Fruit fly (Drosophila melanogaster) whole organism, wandering third instar larva: ENCODE measurements around the gene Zip88E.

Source experiments
- Abd-B ChIP-seq: fragments of >200 bp; optimal IDR thresholded peaks from 2 replicates; lab custom pipeline; 2017; ENCODE audit warnings: missing biosample characterization, missing genetic modification characterization
- CG32264 ChIP-seq: fragments of 200-800 bp; sonication (Bioruptor generic); optimal IDR thresholded peaks from 2 replicates; lab custom pipeline; 2016; ENCODE audit warnings: missing biosample characterization, missing genetic modification characterization
- CG9705 ChIP-seq: fragments of 200-800 bp; sonication (Bioruptor generic); optimal IDR thresholded peaks from 2 replicates; lab custom pipeline; 2018; ENCODE audit warnings: missing biosample characterization, mild to moderate bottlenecking, missing genetic modification characterization
- CrebA ChIP-seq: fragments of 200-800 bp; sonication (Bioruptor generic); optimal IDR thresholded peaks from 2 replicates; lab custom pipeline; 2016; ENCODE audit warnings: missing biosample characterization, mild to moderate bottlenecking, missing genetic modification characterization, borderline replicate concordance
- Dfd ChIP-seq: fragments of >200 bp; optimal IDR thresholded peaks from 2 replicates; lab custom pipeline; 2017; ENCODE audit warnings: missing biosample characterization, missing genetic modification characterization
- Dif ChIP-seq: fragments of 200-275, 200-300 bp; sonication (Bioruptor generic); optimal IDR thresholded peaks from 2 replicates; lab custom pipeline; 2018; ENCODE audit warnings: missing biosample characterization, missing genetic modification characterization; ENCODE audit not compliant: partially characterized antibody
- GATAd ChIP-seq: sonication (Bioruptor generic); optimal IDR thresholded peaks from 2 replicates; lab custom pipeline; 2016; ENCODE audit warnings: missing biosample characterization, missing genetic modification characterization
- HLH106 ChIP-seq: fragments of 200-800 bp; optimal IDR thresholded peaks from 3 replicates; lab custom pipeline; 2019; ENCODE audit warnings: missing biosample characterization, mild to moderate bottlenecking, missing genetic modification characterization, moderate library complexity
- Hnf4 ChIP-seq: fragments of 200-800 bp; sonication (Bioruptor generic); optimal IDR thresholded peaks from 2 replicates; lab custom pipeline; 2016; ENCODE audit warnings: missing biosample characterization, mild to moderate bottlenecking, missing genetic modification characterization
- Hr78 ChIP-seq: fragments of >200 bp; optimal IDR thresholded peaks from 2 replicates; lab custom pipeline; 2017; ENCODE audit warnings: missing biosample characterization, missing genetic modification characterization
- Mio ChIP-seq: sonication (Bioruptor generic); optimal IDR thresholded peaks from 2 replicates; lab custom pipeline; 2016; ENCODE audit warnings: missing biosample characterization, missing genetic modification characterization
- Myc ChIP-seq: fragments of >200 bp; optimal IDR thresholded peaks from 2 replicates; lab custom pipeline; 2017
- N ChIP-seq: fragments of >200 bp; optimal IDR thresholded peaks from 2 replicates; lab custom pipeline; 2018; ENCODE audit warnings: missing biosample characterization, missing external identifiers, missing genetic modification characterization
- OdsH ChIP-seq: fragments of 200-800 bp; sonication (Bioruptor generic); optimal IDR thresholded peaks from 2 replicates; lab custom pipeline; 2016; ENCODE audit warnings: missing biosample characterization, mild to moderate bottlenecking, missing genetic modification characterization
- Vsx2 ChIP-seq: fragments of 200-300, 225-300 bp; sonication (Bioruptor generic); optimal IDR thresholded peaks from 2 replicates; lab custom pipeline; 2018; ENCODE audit warnings: missing biosample characterization, missing genetic modification characterization; ENCODE audit not compliant: partially characterized antibody
- br ChIP-seq: fragments of 200-800 bp; sonication (Bioruptor generic); optimal IDR thresholded peaks from 2 replicates; lab custom pipeline; 2016; ENCODE audit warnings: missing biosample characterization, missing genetic modification characterization
- dl ChIP-seq, 2 experiments: fragments of 175-275, 200-275 bp in 1 of 2; fragments of 200-275 bp in 1 of 2; sonication (Bioruptor generic); optimal IDR thresholded peaks; lab custom pipeline; 2018; ENCODE audit warnings: mild to moderate bottlenecking in 2 of 2, missing biosample characterization in 2 of 2, missing genetic modification characterization in 2 of 2, moderate library complexity in 2 of 2; ENCODE audit not compliant: partially characterized antibody in 2 of 2, insufficient read depth in 1 of 2
- dsf ChIP-seq: sonication (Bioruptor generic); optimal IDR thresholded peaks from 2 replicates; lab custom pipeline; 2016; ENCODE audit warnings: missing biosample characterization, missing genetic modification characterization, borderline replicate concordance
- ey ChIP-seq: fragments of 200-800 bp; sonication (Bioruptor generic); optimal IDR thresholded peaks from 2 replicates; lab custom pipeline; 2016; ENCODE audit warnings: missing biosample characterization, missing genetic modification characterization
- foxo ChIP-seq, 2 experiments: fragments of 200-800 bp; sonication (Bioruptor generic); optimal IDR thresholded peaks; 2 replicates in 1 of 2; 3 replicates in 1 of 2; lab custom pipeline; 2016 to 2017; ENCODE audit warnings: missing biosample characterization in 2 of 2, missing genetic modification characterization in 2 of 2
- fru ChIP-seq: fragments of 200-800 bp; sonication (Bioruptor generic); optimal IDR thresholded peaks from 3 replicates; lab custom pipeline; 2016; ENCODE audit warnings: missing biosample characterization, mild to moderate bottlenecking, missing genetic modification characterization
- h ChIP-seq: fragments of 200-800 bp; sonication (Bioruptor generic); optimal IDR thresholded peaks from 3 replicates; lab custom pipeline; 2016; ENCODE audit warnings: missing biosample characterization, mild to moderate bottlenecking, missing genetic modification characterization
- jim ChIP-seq: fragments of 175-275, 200-325 bp; sonication (Bioruptor generic); optimal IDR thresholded peaks from 2 replicates; lab custom pipeline; 2016; ENCODE audit warnings: missing biosample characterization, mild to moderate bottlenecking, missing genetic modification characterization
- lola ChIP-seq: fragments of >200 bp; optimal IDR thresholded peaks from 2 replicates; lab custom pipeline; 2017; ENCODE audit warnings: missing biosample characterization, missing genetic modification characterization
- pan ChIP-seq: fragments of >200 bp; optimal IDR thresholded peaks from 2 replicates; lab custom pipeline; 2017
- psq ChIP-seq: fragments of 200-800 bp; sonication (Bioruptor generic); optimal IDR thresholded peaks from 3 replicates; lab custom pipeline; 2017; ENCODE audit warnings: missing biosample characterization, mild to moderate bottlenecking, missing genetic modification characterization, moderate library complexity
- sage ChIP-seq: fragments of 200-800 bp; sonication (Bioruptor generic); optimal IDR thresholded peaks from 2 replicates; lab custom pipeline; 2016; ENCODE audit warnings: missing biosample characterization, mild to moderate bottlenecking, missing genetic modification characterization
- sv ChIP-seq: fragments of 200-800 bp; sonication (Bioruptor generic); optimal IDR thresholded peaks from 3 replicates; lab custom pipeline; 2016; ENCODE audit warnings: missing biosample characterization, missing genetic modification characterization
- tai ChIP-seq: sonication (Bioruptor generic); optimal IDR thresholded peaks from 2 replicates; lab custom pipeline; 2016; ENCODE audit warnings: missing biosample characterization, missing genetic modification characterization
- usp ChIP-seq: fragments of >200 bp; optimal IDR thresholded peaks from 2 replicates; lab custom pipeline; 2017; ENCODE audit warnings: missing biosample characterization, missing genetic modification characterization
- woc ChIP-seq: sonication (Bioruptor generic); optimal IDR thresholded peaks from 2 replicates; lab custom pipeline; 2016; ENCODE audit warnings: missing biosample characterization, mild to moderate bottlenecking, missing genetic modification characterization

The Zip88E gene

DNA sequence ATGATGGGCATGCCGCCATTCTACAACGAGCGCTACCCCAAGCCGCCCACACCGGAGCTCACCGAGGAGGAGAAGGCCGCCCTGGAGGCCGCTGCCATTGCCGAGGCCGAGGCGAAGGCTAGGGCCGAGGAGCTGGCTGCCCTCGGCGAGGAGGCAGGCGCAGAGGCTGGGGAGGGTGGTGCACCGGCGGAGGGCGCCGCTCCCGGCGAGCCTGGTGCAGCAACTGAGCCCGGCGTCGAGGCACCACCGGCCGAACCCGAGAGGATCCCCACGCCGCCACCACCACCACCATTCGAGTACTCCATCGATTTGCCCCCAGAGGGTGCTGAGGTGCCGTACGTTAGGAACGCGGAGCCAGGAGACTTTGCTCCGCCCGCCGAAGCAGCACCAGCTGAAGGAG lies 36.8 kb downstream of the Zip88E start:
- TF ChIP-seq Dfd (GFP tag; lab: Kevin White, UChicago) (peak; percentile 96), Mio (no peak)

DNA sequence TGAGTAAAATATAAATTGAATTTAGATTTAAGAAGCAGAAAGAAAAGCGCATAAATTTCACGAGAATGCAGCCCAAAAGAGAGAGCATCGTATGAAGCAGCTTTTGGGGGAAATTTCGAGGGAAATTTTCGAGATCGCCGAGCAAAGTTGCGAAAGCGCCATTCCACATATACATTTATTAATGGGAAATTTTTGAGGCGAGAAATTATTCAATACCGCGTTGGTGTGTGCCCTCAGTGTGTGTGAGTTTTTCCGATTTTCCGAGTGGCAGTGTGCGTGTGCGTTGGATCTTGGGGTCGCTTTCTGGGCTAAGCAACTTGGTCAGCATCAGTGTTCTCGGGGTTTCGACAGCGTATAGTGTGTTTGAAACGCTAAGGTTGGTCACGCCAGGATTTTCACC lies 41.5 kb downstream of the Zip88E start, which contains the start of gene Tm2:
Gene Tm2, plus strand, starts transcription at position 270 of the 400 bp plus-strand sequence.
- TF ChIP-seq Vsx2 (GFP tag; lab: Kevin White, UChicago) (no peak), dsf (GFP tag; lab: Kevin White, UChicago) (no peak), N (GFP tag; lab: Kevin White, UChicago) (no peak), sv (GFP tag; lab: Kevin White, UChicago) (no peak), CG9705 (no peak), jim (GFP tag; lab: Kevin White, UChicago) (no peak), tai (no peak), Dfd (GFP tag; lab: Kevin White, UChicago) (no peak), h (GFP tag; lab: Kevin White, UChicago) (no peak), psq (GFP tag; lab: Kevin White, UChicago) (no peak), Hr78 (GFP tag; lab: Kevin White, UChicago) (no peak), lola (GFP tag; lab: Kevin White, UChicago) (no peak), dl (GFP tag; optimal IDR thresholded peaks at IDR 0.05; lab: Kevin White, UChicago; ENCODE audit: insufficient read depth in 1 of 2, partially characterized antibody in 2 of 2) (no peak), Hnf4 (GFP tag; lab: Kevin White, UChicago) (no peak), GATAd (GFP tag; lab: Kevin White, UChicago) (no peak), CrebA (GFP tag; lab: Kevin White, UChicago) (no peak), sage (GFP tag; lab: Kevin White, UChicago) (no peak), HLH106 (tag; lab: Kevin White, UChicago) (no peak), br (GFP tag; lab: Kevin White, UChicago) (no peak), pan (lab: Kevin White, UChicago) (no peak)

DNA sequence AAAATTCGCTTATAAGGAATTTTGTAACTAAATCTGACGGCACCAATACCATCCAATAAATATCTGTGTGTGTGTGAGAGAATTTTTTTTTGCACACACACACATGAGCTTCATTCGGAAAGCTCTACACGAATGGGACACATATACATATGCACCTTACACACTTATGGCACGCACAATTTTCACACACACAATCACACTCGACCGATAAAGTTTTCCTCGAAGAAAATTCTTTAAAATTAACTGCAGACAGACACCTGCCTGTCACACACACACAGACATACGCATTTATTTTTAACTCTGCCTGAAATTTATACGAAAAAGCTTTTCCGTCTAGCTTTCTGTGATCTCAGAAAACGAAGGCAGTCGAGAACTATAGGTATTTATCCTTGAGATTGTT lies 42.2 kb downstream of the Zip88E start:
- TF ChIP-seq psq (GFP tag; lab: Kevin White, UChicago) = no peak
- no peak for TF ChIP-seq Abd-B (GFP tag; lab: Kevin White, UChicago)
- TF ChIP-seq HLH106 (tag; lab: Kevin White, UChicago) = no peak
- no peak for TF ChIP-seq ey (GFP tag; lab: Kevin White, UChicago)
- no peak for TF ChIP-seq Hnf4 (GFP tag; lab: Kevin White, UChicago)
- no peak for TF ChIP-seq sv (GFP tag; lab: Kevin White, UChicago)
- no peak for TF ChIP-seq woc (GFP tag; lab: Kevin White, UChicago)
- no peak for TF ChIP-seq usp (GFP tag; lab: Kevin White, UChicago)
- TF ChIP-seq foxo (GFP tag; optimal IDR thresholded peaks at IDR 0.05; lab: Kevin White, UChicago) = no peak
- TF ChIP-seq dsf (GFP tag; lab: Kevin White, UChicago) = no peak
- TF ChIP-seq Hr78 (GFP tag; lab: Kevin White, UChicago) = no peak
- TF ChIP-seq Dfd (GFP tag; lab: Kevin White, UChicago) = no peak
- no peak for TF ChIP-seq fru
- no peak for TF ChIP-seq OdsH (GFP tag; lab: Kevin White, UChicago)

DNA sequence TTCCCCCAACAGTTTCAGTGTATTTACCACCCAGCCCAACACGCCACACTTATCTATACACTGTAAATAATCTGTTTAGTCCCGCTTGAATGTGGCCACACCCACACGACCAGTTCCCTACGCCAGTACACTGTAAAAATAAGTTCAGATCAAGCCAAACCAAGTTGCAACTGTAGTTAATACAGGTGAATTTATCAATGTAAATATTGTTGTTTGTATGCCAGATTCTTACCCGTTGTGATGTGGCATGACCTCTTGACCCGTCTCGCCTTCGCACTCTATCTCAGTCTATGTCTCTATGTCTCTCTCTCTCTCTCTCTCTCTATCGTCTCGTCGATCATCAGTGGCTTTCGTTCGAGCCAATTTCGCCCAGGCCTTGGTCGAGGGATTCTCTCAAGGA lies 45.4 kb downstream of the Zip88E start:
- TF ChIP-seq dl (GFP tag; optimal IDR thresholded peaks at IDR 0.05; lab: Kevin White, UChicago; ENCODE audit: insufficient read depth in 1 of 2, partially characterized antibody in 2 of 2) (no peak), Hnf4 (GFP tag; lab: Kevin White, UChicago) (no peak), CG32264 (GFP tag; lab: Kevin White, UChicago) (no peak), br (GFP tag; lab: Kevin White, UChicago) (no peak), dsf (GFP tag; lab: Kevin White, UChicago) (no peak), Dfd (GFP tag; lab: Kevin White, UChicago) (no peak), h (GFP tag; lab: Kevin White, UChicago) (no peak), fru (no peak), sv (GFP tag; lab: Kevin White, UChicago) (no peak), Myc (lab: Kevin White, UChicago) (no peak), pan (lab: Kevin White, UChicago) (no peak), HLH106 (tag; lab: Kevin White, UChicago) (no peak), woc (GFP tag; lab: Kevin White, UChicago) (no peak), Dif (GFP tag; lab: Kevin White, UChicago) (no peak), Hr78 (GFP tag; lab: Kevin White, UChicago) (no peak), Abd-B (GFP tag; lab: Kevin White, UChicago) (no peak)
